Worm (Caenorhabditis elegans) whole organism, early embryonic: ENCODE data around the gene cyp-25A6.

ENCODE experiments used
- B0310.2 ChIP-seq: sonication (generic microtip); optimal IDR thresholded peaks from 2 replicates; lab custom pipeline; 2016; ENCODE audit warnings: mild to moderate bottlenecking, missing genetic modification characterization, missing compliant biosample characterization
- aly-1 ChIP-seq: sonication (generic microtip); optimal IDR thresholded peaks from 2 replicates; lab custom pipeline; 2016; ENCODE audit warnings: missing genetic modification characterization, missing compliant biosample characterization
- ama-1 ChIP-seq: fragments of 150-350 bp; optimal IDR thresholded peaks from 2 replicates; lab custom pipeline; 2014
- ceh-36 ChIP-seq: sonication (generic microtip); optimal IDR thresholded peaks from 2 replicates; lab custom pipeline; 2016; ENCODE audit warnings: missing genetic modification characterization, inconsistent platforms, missing compliant biosample characterization
- ets-7 ChIP-seq: sonication (generic microtip); optimal IDR thresholded peaks from 2 replicates; lab custom pipeline; 2016; ENCODE audit warnings: missing genotype, missing genetic modification characterization, missing compliant biosample characterization
- flt-1 ChIP-seq: fragments of 200-800 bp; sonication (Bioruptor generic); IDR thresholded peaks from 2 replicates; pipeline ENCODE4 v1.3.6; 2022; ENCODE audit warnings: missing genetic modification characterization, missing compliant biosample characterization
- hmbx-1 ChIP-seq: sonication (generic microtip); optimal IDR thresholded peaks from 2 replicates; lab custom pipeline; 2016; ENCODE audit warnings: mild to moderate bottlenecking, missing genetic modification characterization, missing compliant biosample characterization
- hmg-4 ChIP-seq: fragments of 200-800 bp; sonication (Bioruptor generic); optimal IDR thresholded peaks from 2 replicates; lab custom pipeline; 2018; ENCODE audit warnings: mild to moderate bottlenecking, missing genetic modification characterization, missing compliant biosample characterization
- hnd-1 ChIP-seq: sonication (generic microtip); optimal IDR thresholded peaks from 2 replicates; lab custom pipeline; 2016; ENCODE audit warnings: missing genetic modification characterization, missing compliant biosample characterization
- pes-1 ChIP-seq: fragments of 200-800 bp; sonication (Bioruptor generic); IDR thresholded peaks from 2 replicates; pipeline ENCODE4 v1.3.6; 2022; ENCODE audit warnings: missing genetic modification reagents, missing genetic modification characterization, missing compliant biosample characterization
- scrt-1 ChIP-seq: fragments of 200-800 bp; sonication (Bioruptor generic); IDR thresholded peaks from 2 replicates; pipeline ENCODE4 v1.3.6; 2022; ENCODE audit warnings: missing genetic modification characterization, missing compliant biosample characterization

DNA sequence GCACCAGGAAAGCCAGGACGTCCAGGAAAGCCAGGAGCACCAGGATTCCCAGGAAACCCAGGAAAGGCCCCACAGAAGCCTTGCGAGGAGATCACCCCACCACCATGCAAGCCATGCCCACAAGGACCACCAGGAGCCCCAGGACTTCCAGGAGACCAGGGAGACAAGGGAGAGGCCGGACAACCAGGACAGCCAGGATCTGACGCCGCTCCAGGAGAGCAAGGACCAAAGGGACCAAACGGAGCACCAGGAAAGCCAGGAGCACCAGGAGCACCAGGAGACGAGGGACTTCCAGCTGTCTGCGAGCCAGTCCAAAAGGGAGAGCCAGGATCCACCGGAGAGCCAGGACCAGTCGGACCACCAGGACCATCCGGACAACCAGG lies 38.7 kb downstream of the cyp-25A6 start:
- TF ChIP-seq hmbx-1 (tag; lab: Kevin White, UChicago) = no peak
- TF ChIP-seq hnd-1 (tag; lab: Kevin White, UChicago) = no peak
- TF ChIP-seq pes-1 (GFP tag; lab: Robert Waterston, UW) = no peak
- TF ChIP-seq ama-1 (lab: Kevin White, UChicago) = no peak
- no peak for TF ChIP-seq hmg-4 (GFP tag; lab: Kevin White, UChicago)
- no peak for TF ChIP-seq ceh-36 (tag; lab: Kevin White, UChicago)
- TF ChIP-seq aly-1 (tag; lab: Kevin White, UChicago) = no peak
- no peak for TF ChIP-seq B0310.2
- TF ChIP-seq flt-1 = no peak
- no peak for TF ChIP-seq scrt-1
- no peak for TF ChIP-seq ets-7 (tag; lab: Kevin White, UChicago)
